Fruit fly (Drosophila melanogaster) whole organism, pupa: Measurements from ENCODE around the gene temp.
A peak's percentile ranks its signal among the peaks of the same experiment; 100 is the strongest.

ENCODE experiments used
- CG10348 ChIP-seq: fragments of 200-800 bp; sonication (Bioruptor generic); IDR thresholded peaks from 2 replicates; pipeline ENCODE4 v1.3.6; 2022; ENCODE audit warnings: missing biosample characterization, missing genetic modification characterization
- CG12605 ChIP-seq: fragments of 200-800 bp; sonication (Bioruptor generic); IDR thresholded peaks from 2 replicates; pipeline ENCODE4 v1.3.6; 2022; ENCODE audit warnings: missing biosample characterization, missing genetic modification characterization
- CG13204 ChIP-seq: fragments of 200-800 bp; sonication (Bioruptor generic); optimal IDR thresholded peaks from 2 replicates; lab custom pipeline; 2018; ENCODE audit warnings: missing biosample characterization, mild to moderate bottlenecking, missing genetic modification characterization, moderate library complexity
- CG14655 ChIP-seq: fragments of 200-800 bp; sonication (Bioruptor generic); optimal IDR thresholded peaks from 3 replicates; lab custom pipeline; 2017; ENCODE audit warnings: mild to moderate bottlenecking, missing biosample characterization, missing genetic modification reagents, missing genetic modification characterization
- CG15710 ChIP-seq: fragments of 200-800 bp; sonication (Bioruptor generic); optimal IDR thresholded peaks from 2 replicates; lab custom pipeline; 2018; ENCODE audit warnings: missing biosample characterization, mild to moderate bottlenecking, missing genetic modification characterization, moderate library complexity
- CG17806 ChIP-seq: fragments of 200-800 bp; sonication (Bioruptor generic); optimal IDR thresholded peaks from 2 replicates; lab custom pipeline; 2018; ENCODE audit warnings: missing biosample characterization, mild to moderate bottlenecking, missing genetic modification characterization, moderate library complexity
- CG32121 ChIP-seq: fragments of 200-800 bp; sonication (Bioruptor generic); IDR thresholded peaks from 2 replicates; pipeline ENCODE4 v1.3.6; 2022; ENCODE audit warnings: missing biosample characterization, missing genetic modification characterization
- CG34367 ChIP-seq: fragments of 200-800 bp; sonication (Bioruptor generic); optimal IDR thresholded peaks from 2 replicates; lab custom pipeline; 2018; ENCODE audit warnings: missing biosample characterization, mild to moderate bottlenecking, missing genetic modification characterization
- CG4496 ChIP-seq: fragments of 200-800 bp; sonication (Bioruptor generic); IDR thresholded peaks from 3 replicates; pipeline ENCODE4 v1.3.6; 2022; ENCODE audit warnings: missing biosample characterization, missing genetic modification characterization
- CG8159 ChIP-seq: fragments of 200-800 bp; sonication (Bioruptor generic); optimal IDR thresholded peaks from 3 replicates; lab custom pipeline; 2018; ENCODE audit warnings: missing biosample characterization, mild to moderate bottlenecking, missing genetic modification characterization, moderate library complexity
- CG8301 ChIP-seq: fragments of 200-800 bp; sonication (Bioruptor generic); optimal IDR thresholded peaks from 2 replicates; lab custom pipeline; 2018; ENCODE audit warnings: missing biosample characterization, mild to moderate bottlenecking, missing genetic modification characterization
- CG9948 ChIP-seq: fragments of 200-800 bp; sonication (Bioruptor generic); optimal IDR thresholded peaks from 2 replicates; lab custom pipeline; 2018; ENCODE audit warnings: missing biosample characterization, mild to moderate bottlenecking, missing genetic modification characterization, moderate library complexity
- D1 ChIP-seq: fragments of 200-800 bp; sonication (Bioruptor generic); optimal IDR thresholded peaks from 2 replicates; lab custom pipeline; 2018; ENCODE audit warnings: missing biosample characterization, mild to moderate bottlenecking, missing genetic modification characterization, moderate library complexity
- EcR ChIP-seq: fragments of 200-800 bp; sonication (Bioruptor generic); optimal IDR thresholded peaks from 3 replicates; lab custom pipeline; 2019; ENCODE audit warnings: missing biosample characterization, missing genetic modification characterization, mild to moderate bottlenecking, moderate library complexity, missing genetic modification reagents
- Ets98B ChIP-seq: fragments of 200-800 bp; sonication (Bioruptor generic); IDR thresholded peaks from 2 replicates; pipeline ENCODE4 v1.3.6; 2022; ENCODE audit warnings: missing biosample characterization, missing genetic modification characterization
- Pif1A ChIP-seq: fragments of 200-800 bp; sonication (Bioruptor generic); optimal IDR thresholded peaks from 3 replicates; lab custom pipeline; 2016; ENCODE audit warnings: missing biosample characterization, missing genetic modification characterization
- Pif1B ChIP-seq: fragments of 200-800 bp; sonication (Bioruptor generic); optimal IDR thresholded peaks from 3 replicates; lab custom pipeline; 2016; ENCODE audit warnings: missing biosample characterization, missing genetic modification characterization
- Snoo ChIP-seq: fragments of 200-800 bp; sonication (Bioruptor generic); optimal IDR thresholded peaks from 3 replicates; lab custom pipeline; 2017; ENCODE audit warnings: missing biosample characterization, mild to moderate bottlenecking, missing genetic modification characterization, inconsistent platforms
- fd96Ca ChIP-seq: fragments of 200-800 bp; sonication (Bioruptor generic); IDR thresholded peaks from 3 replicates; pipeline ENCODE4 v1.3.6; 2022; ENCODE audit warnings: missing biosample characterization, missing genetic modification characterization
- gl ChIP-seq: fragments of 200-800 bp; sonication (Bioruptor generic); optimal IDR thresholded peaks from 2 replicates; lab custom pipeline; 2018; ENCODE audit warnings: missing biosample characterization, mild to moderate bottlenecking, missing genetic modification characterization
- rn ChIP-seq: fragments of 200-800 bp; sonication (Bioruptor generic); IDR thresholded peaks from 2 replicates; pipeline ENCODE4 v1.3.6; 2022; ENCODE audit warnings: missing biosample characterization, missing genetic modification characterization

The temp gene

DNA sequence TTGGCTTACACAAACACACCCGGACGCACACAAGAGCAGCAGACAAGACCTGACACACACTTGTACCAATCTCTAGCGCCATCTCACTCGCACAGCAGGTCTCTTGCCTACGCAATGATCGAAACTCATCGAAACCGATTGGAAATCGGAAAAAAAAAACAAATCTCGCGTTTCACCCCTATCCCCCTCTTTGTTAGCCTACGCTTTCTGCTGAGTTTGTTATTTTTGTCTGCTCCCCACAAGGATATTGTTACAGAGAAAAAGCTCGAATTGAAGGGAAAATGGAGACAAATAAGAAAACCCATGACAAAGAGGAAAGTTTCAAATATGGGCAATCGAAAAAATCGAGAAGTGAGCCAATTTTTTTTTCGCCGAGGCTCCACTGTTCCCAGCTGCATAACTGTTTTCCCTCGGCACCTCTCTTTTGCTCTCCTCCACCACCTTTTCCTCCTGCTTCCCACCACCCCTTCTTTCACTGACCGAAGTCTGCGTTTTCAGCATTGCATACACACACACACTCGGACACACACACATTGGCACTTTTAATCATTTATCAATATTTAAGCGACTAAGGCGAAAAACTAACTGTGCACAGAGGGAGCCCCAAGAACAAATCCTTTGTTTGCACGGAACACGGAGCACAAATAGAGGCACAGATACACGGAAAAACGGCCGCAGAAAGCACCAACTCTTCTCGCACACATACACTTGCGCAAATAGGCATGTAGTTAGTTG lies 7.7 kb upstream of the temp start:
- TF ChIP-seq fd96Ca (GFP tag; lab: Robert Waterston, UW) (peak; percentile 64; the same call in 2 of the 3 replicates), CG17806 (tag; lab: Kevin White, UChicago) (peak; percentile 24), CG9948 (tag; lab: Kevin White, UChicago) (peak; percentile 14), CG14655 (GFP tag; lab: Kevin White, UChicago) (no peak), CG32121 (peak; percentile 64), gl (tag; lab: Kevin White, UChicago) (no peak), Snoo (tag; lab: Kevin White, UChicago) (peak; percentile 22), CG8159 (peak; percentile 53), CG8301 (peak; percentile 28), CG13204 (no peak), D1 (tag; lab: Kevin White, UChicago) (no peak), Ets98B (GFP tag; lab: Robert Waterston, UW) (peak; percentile 50), CG4496 (GFP tag; lab: Robert Waterston, UW) (peak; percentile 49; the same call in 2 of the 3 replicates), rn (peak; percentile 29; the same call in 1 of the 2 replicates), EcR (GFP tag; lab: Kevin White, UChicago) (no peak), CG34367 (no peak), Pif1B (GFP tag; lab: Kevin White, UChicago) (no peak), CG12605 (GFP tag; lab: Robert Waterston, UW) (no peak), CG10348 (GFP tag; lab: Robert Waterston, UW) (no peak), CG15710 (tag; lab: Kevin White, UChicago) (peak; percentile 47), Pif1A (GFP tag; lab: Kevin White, UChicago) (peak; percentile 34)

DNA sequence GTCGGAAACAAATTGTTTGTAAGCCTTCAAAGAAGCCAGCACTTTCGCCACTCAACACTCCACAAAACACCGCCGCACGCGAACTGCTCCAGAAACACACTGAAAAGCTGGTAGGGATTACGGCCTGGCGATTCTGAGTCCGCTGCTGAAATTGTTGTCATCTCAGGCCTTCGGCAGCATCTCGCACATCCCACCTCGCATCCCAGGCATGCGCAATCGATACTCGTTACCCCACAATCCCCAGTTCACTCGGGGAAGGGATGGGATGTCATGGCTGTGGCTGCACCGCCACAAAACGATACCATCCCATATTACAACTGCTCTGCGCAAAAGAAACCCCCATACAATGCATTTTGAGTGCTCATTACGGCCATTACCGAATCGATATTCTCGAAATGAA lies 2.6 kb downstream of the temp start, which contains the start of gene CG3078:
CG3078 (minus strand) TSS at position 101 of the 400 bp plus-strand sequence.
- TF ChIP-seq Pif1A (GFP tag; lab: Kevin White, UChicago) (no peak), CG14655 (GFP tag; lab: Kevin White, UChicago) (no peak), CG34367 (no peak), CG8159 (no peak), CG17806 (tag; lab: Kevin White, UChicago) (no peak), CG32121 (no peak), CG9948 (tag; lab: Kevin White, UChicago) (no peak), CG8301 (no peak), Pif1B (GFP tag; lab: Kevin White, UChicago) (no peak), Snoo (tag; lab: Kevin White, UChicago) (no peak), gl (tag; lab: Kevin White, UChicago) (no peak), rn (no peak), CG15710 (tag; lab: Kevin White, UChicago) (no peak)

DNA sequence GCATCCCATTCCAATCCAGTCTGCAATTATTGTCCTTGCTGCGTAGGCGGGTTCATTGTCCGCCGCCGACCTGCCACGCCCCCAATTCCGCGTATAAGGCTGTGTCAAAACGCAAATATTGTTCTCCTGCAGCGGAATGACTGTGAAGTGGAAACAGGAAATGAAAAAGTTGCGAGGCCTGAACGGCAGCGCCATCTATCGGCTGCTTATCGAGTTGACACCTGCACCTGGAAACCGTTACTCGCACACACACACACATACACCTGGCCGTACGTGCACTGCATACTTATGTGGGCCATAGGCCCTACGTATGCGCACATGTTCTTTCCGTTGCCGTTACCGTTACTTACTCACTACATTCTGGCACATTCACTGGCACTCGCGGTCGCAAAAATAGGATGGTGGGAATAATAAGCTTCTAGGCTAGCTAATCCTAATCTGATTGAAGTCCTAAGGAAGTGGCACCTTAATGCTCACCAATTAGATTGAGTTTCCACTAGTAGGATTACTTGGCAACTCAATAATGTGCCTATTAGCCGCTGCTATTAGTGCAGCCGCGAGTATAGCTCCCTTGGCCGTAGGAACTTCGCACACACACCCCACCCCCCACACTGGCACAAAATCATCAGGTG lies 3.6 kb downstream of the temp start:
- TF ChIP-seq Ets98B (GFP tag; lab: Robert Waterston, UW) (no peak), CG10348 (GFP tag; lab: Robert Waterston, UW) (no peak), CG12605 (GFP tag; lab: Robert Waterston, UW) (no peak), CG8159 (peak; percentile 39), Pif1A (GFP tag; lab: Kevin White, UChicago) (no peak), CG9948 (tag; lab: Kevin White, UChicago) (peak; percentile 6), Pif1B (GFP tag; lab: Kevin White, UChicago) (no peak), CG15710 (tag; lab: Kevin White, UChicago) (peak; percentile 19), CG4496 (GFP tag; lab: Robert Waterston, UW) (peak; percentile 54; the same call in 2 of the 3 replicates), CG34367 (no peak), CG8301 (peak; percentile 27), fd96Ca (GFP tag; lab: Robert Waterston, UW) (peak; percentile 58; the same call in 1 of the 3 replicates), rn (no peak), CG13204 (no peak), CG14655 (GFP tag; lab: Kevin White, UChicago) (no peak), CG17806 (tag; lab: Kevin White, UChicago) (peak; percentile 25), EcR (GFP tag; lab: Kevin White, UChicago) (no peak), CG32121 (peak; percentile 41; the same call in 1 of the 2 replicates), Snoo (tag; lab: Kevin White, UChicago) (no peak), D1 (tag; lab: Kevin White, UChicago) (no peak), gl (tag; lab: Kevin White, UChicago) (no peak)

DNA sequence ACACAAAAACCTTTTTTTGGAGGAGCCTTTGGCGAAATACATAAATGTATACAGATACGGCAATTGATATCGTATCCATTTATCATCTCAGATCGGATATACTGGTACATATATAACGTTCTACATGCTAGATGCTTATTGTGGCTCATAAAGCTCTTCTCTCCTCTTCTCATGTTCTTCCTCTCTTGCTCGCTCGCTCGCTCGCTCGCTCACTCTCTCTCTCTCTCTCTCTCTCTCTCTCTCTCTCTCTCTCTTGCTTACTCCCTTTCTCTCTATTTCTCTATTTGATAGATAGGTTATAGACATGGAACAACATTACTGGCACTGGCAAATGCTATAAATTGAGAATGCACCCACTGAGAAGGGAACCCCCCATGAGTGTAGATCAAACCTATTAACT lies 7.3 kb downstream of the temp start:
- TF ChIP-seq EcR (GFP tag; lab: Kevin White, UChicago): peak; percentile 68
- TF ChIP-seq Ets98B (GFP tag; lab: Robert Waterston, UW): peak; percentile 22; the same call in 1 of the 2 replicates
- TF ChIP-seq CG8301: no peak

DNA sequence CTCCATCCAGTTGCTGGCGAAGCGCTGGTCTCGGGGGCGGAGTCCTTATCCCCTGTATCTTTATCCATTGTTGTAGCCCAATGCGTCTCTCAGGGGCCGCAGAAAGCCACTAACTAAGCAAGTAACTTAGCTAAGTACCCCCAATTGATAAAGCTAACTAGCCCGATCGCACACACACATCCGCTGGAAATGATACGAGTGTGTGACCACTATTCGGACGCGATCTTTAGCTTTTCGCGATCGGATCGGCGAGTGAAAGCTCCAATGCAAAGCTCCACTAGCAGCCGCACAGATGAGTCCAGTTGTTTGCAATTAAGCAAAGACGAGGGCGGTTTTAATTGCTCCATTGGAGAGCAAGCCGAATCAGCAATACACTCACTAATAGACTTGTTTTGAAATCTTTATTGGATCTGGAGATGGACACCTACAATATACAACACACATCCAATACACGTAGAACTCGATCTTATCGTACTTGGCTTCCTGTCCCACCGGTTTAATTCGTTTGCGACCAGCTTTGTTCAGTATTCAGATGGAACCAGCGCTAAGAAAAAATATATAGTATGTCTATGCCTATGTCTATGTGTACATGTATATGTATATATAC lies 8.2 kb downstream of the temp start, which contains the start of gene CG3091:
CG3091 (minus strand) TSS at position 178 of the 607 bp plus-strand sequence.
- TF ChIP-seq CG8301: no peak
- TF ChIP-seq D1 (tag; lab: Kevin White, UChicago): no peak
- peak; percentile 73 for TF ChIP-seq Ets98B (GFP tag; lab: Robert Waterston, UW)
- no peak for TF ChIP-seq CG12605 (GFP tag; lab: Robert Waterston, UW)
- TF ChIP-seq Pif1B (GFP tag; lab: Kevin White, UChicago): no peak
- TF ChIP-seq CG4496 (GFP tag; lab: Robert Waterston, UW): peak; percentile 55; the same call in 1 of the 3 replicates
- peak; percentile 70; the same call in 2 of the 3 replicates for TF ChIP-seq fd96Ca (GFP tag; lab: Robert Waterston, UW)
- peak; percentile 75 for TF ChIP-seq CG32121
